Worm (Caenorhabditis elegans): ENCODE measurements around the gene H08M01.1.

The H08M01.1 gene

DNA sequence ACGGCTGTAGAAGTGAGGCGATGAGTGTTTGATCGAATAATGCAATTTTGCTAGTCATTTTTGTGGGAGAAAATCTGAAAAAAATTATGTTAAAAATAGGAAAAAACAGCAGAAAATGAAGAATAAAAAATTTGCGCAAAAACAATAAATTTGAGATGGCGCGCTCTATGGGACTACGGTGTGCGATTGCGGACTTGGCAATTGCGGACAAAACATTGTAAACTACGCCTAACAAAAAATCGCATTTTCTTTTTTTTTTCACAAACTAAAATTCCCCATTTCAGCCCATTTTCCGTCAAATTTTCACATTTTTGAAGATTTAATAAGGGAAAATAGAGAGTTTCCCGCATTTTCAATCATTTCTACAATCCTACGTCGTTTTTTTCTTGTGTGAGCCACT lies 47.5 kb downstream of the H08M01.1 start, which contains the start of the genes sas-6 and Y45F10D.7:
Gene sas-6 (minus strand): TSS at position 80 of the 400 bp plus-strand sequence.
Gene Y45F10D.7 (plus strand): TSS at position 256 of the 400 bp plus-strand sequence.
- TF ChIP-seq elt-3 (tag; optimal IDR thresholded peaks at IDR 0.05) (no peak), elt-1 (tag; optimal IDR thresholded peaks at IDR 0.05; ENCODE audit: borderline replicate concordance, insufficient read depth) (no peak), lsy-2 (tag; optimal IDR thresholded peaks at IDR 0.05) (peak; percentile 99), ceh-39 (tag; optimal IDR thresholded peaks at IDR 0.05) (no peak), nhr-28 (tag; optimal IDR thresholded peaks at IDR 0.05) (no peak), unc-39 (tag; optimal IDR thresholded peaks at IDR 0.05) (no peak), drap-1 (GFP tag; optimal IDR thresholded peaks at IDR 0.05) (no peak), tbx-8 (GFP tag; optimal IDR thresholded peaks at IDR 0.05) (no peak), snpc-4 (tag; optimal IDR thresholded peaks at IDR 0.05) (no peak), ceh-43 (GFP tag; optimal IDR thresholded peaks at IDR 0.05) (no peak), mls-2 (tag; optimal IDR thresholded peaks at IDR 0.05) (peak; percentile 19), mab-5 (tag; optimal IDR thresholded peaks at IDR 0.05) (no peak), sptf-1 (tag; optimal IDR thresholded peaks at IDR 0.05) (peak; percentile 67), M03D4.4 (tag; optimal IDR thresholded peaks at IDR 0.05) (peak; percentile 57), ham-2 (GFP tag; optimal IDR thresholded peaks at IDR 0.05) (no peak), sem-2 (GFP tag; optimal IDR thresholded peaks at IDR 0.05) (no peak), ceh-83 (GFP tag; optimal IDR thresholded peaks at IDR 0.05) (no peak), nhr-12 (tag; optimal IDR thresholded peaks at IDR 0.05) (no peak), hlh-1 (tag; optimal IDR thresholded peaks at IDR 0.05) (peak; percentile 7), unc-62 (GFP tag; optimal IDR thresholded peaks at IDR 0.05) (no peak), lin-13 (tag; optimal IDR thresholded peaks at IDR 0.05) (no peak), ces-1 (GFP tag; optimal IDR thresholded peaks at IDR 0.05) (peak; percentile 77), nhr-76 (tag; optimal IDR thresholded peaks at IDR 0.05) (no peak), nhr-237 (tag; optimal IDR thresholded peaks at IDR 0.05) (peak; percentile 61), bed-3 (GFP tag; optimal IDR thresholded peaks at IDR 0.05) (no peak), mep-1 (tag; optimal IDR thresholded peaks at IDR 0.05) (peak; percentile 74), blmp-1 (tag; optimal IDR thresholded peaks at IDR 0.05) (no peak), pha-4 (tag; optimal IDR thresholded peaks at IDR 0.05) (peak; percentile 17), nhr-2 (tag; optimal IDR thresholded peaks at IDR 0.05) (no peak), zip-8 (tag; optimal IDR thresholded peaks at IDR 0.05) (no peak), lin-32 (GFP tag; optimal IDR thresholded peaks at IDR 0.05) (no peak), flh-1 (GFP tag; optimal IDR thresholded peaks at IDR 0.05) (no peak), unc-120 (tag; optimal IDR thresholded peaks at IDR 0.05; ENCODE audit: poor library complexity, severe bottlenecking) (no peak), ztf-11 (tag; optimal IDR thresholded peaks at IDR 0.05) (no peak), cnd-1 (tag; optimal IDR thresholded peaks at IDR 0.05) (no peak)

DNA sequence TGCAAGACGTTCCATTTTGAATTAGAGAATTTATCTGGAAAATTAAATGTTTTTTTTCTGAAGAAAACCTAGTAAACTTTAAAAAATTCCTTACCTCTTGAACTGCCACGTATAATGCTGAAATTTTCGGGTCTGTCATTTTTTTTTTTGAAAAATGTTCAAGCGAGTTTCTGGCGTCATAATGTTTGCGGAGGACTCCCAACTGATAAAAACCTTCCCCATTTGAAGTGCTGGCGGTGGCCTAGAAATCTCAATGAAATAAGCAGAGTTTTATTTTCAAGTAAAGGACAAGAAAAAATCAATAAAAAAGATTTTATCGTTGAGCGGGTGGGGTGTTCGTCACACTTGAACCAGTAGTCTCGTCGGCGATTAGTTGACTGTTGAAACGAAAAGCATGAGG lies 49.5 kb downstream of the H08M01.1 start, which contains the start of gene icap-1:
Gene icap-1 (minus strand): TSS at position 272 of the 400 bp plus-strand sequence.
- TF ChIP-seq pha-4 (tag; optimal IDR thresholded peaks at IDR 0.05) (no peak), ham-2 (GFP tag; optimal IDR thresholded peaks at IDR 0.05) (no peak), bed-3 (GFP tag; optimal IDR thresholded peaks at IDR 0.05) (no peak), lin-13 (tag; optimal IDR thresholded peaks at IDR 0.05) (no peak), lin-32 (GFP tag; optimal IDR thresholded peaks at IDR 0.05) (no peak), tbx-8 (GFP tag; optimal IDR thresholded peaks at IDR 0.05) (no peak), M03D4.4 (tag; optimal IDR thresholded peaks at IDR 0.05) (no peak), flh-1 (GFP tag; optimal IDR thresholded peaks at IDR 0.05) (no peak), unc-120 (tag; optimal IDR thresholded peaks at IDR 0.05; ENCODE audit: poor library complexity, severe bottlenecking) (no peak), mls-2 (tag; optimal IDR thresholded peaks at IDR 0.05) (no peak), unc-62 (GFP tag; optimal IDR thresholded peaks at IDR 0.05) (no peak), sem-2 (GFP tag; optimal IDR thresholded peaks at IDR 0.05) (no peak), ceh-39 (tag; optimal IDR thresholded peaks at IDR 0.05) (no peak), ceh-83 (GFP tag; optimal IDR thresholded peaks at IDR 0.05) (no peak), ztf-11 (tag; optimal IDR thresholded peaks at IDR 0.05) (no peak), elt-3 (tag; optimal IDR thresholded peaks at IDR 0.05) (no peak), unc-39 (tag; optimal IDR thresholded peaks at IDR 0.05) (no peak)

DNA sequence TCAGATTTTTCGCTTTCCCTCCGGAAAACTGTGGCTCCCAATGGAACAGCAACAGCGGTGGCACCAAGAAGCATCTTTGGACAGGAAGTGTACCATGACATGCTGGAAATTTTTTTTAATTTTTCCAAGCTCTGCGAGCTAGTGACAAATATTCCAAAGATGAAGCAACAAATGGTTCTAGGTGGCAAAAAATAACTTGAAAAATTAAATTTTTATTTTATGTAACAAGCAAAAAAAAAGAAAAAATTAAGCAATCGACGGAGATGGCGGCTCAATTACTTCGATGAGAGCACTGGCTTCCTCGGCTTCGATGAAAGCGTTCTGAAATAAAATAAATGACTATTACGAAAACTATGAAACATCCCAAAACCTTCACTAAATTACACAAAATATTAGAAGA lies 50.6 kb downstream of the H08M01.1 start, which contains the start of gene lact-9:
Gene lact-9 (minus strand): TSS at position 101 of the 400 bp plus-strand sequence.
- TF ChIP-seq M03D4.4 (tag; optimal IDR thresholded peaks at IDR 0.05) (no peak), ztf-11 (tag; optimal IDR thresholded peaks at IDR 0.05) (no peak), sem-2 (GFP tag; optimal IDR thresholded peaks at IDR 0.05) (no peak), snpc-4 (tag; optimal IDR thresholded peaks at IDR 0.05) (no peak), mab-5 (tag; optimal IDR thresholded peaks at IDR 0.05) (no peak)

Measured in whole organism, mixed stage, embryonic.